Worm (Caenorhabditis elegans): ENCODE data around the gene Y54G2A.7.
A peak's percentile ranks its signal among the peaks of the same experiment; 100 is the strongest.

The Y54G2A.7 gene

DNA sequence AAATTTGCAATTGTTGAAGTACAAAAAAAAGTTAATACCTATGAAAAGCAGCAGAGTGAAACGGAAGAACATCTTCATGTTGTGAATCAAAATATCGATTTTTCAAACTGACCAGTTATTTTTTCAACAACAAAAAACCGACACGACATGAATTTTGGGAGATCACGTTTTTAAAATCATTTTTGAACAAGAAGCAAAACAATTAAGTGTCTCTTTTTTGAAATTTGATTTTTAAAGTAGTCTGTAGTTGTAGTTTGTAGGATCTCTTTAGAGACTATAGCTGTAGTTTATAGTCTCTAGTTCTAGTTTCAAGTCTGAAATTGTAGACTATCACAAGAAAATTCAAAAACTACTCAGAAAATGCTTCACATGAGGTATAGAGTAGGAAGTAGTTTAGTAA, 5.5 kb downstream of the Y54G2A.7 start, which contains the start of gene Y54G2A.15:
TSS of gene Y54G2A.15 (minus strand) at position 101 of the 400 bp plus-strand sequence.
- TF ChIP-seq ceh-16 (tag; optimal IDR thresholded peaks at IDR 0.05) (no peak), R02D3.7 (tag; optimal IDR thresholded peaks at IDR 0.05) (no peak), mdl-1 (tag; optimal IDR thresholded peaks at IDR 0.05) (no peak), ceh-28 (tag; optimal IDR thresholded peaks at IDR 0.05) (no peak), snpc-4 (tag; optimal IDR thresholded peaks at IDR 0.05) (no peak), ama-1 (optimal IDR thresholded peaks at IDR 0.05) (no peak), mml-1 (tag; optimal IDR thresholded peaks at IDR 0.05) (no peak), ceh-82 (tag; optimal IDR thresholded peaks at IDR 0.05) (no peak), elt-1 (tag; optimal IDR thresholded peaks at IDR 0.05) (no peak), lsy-12 (tag; optimal IDR thresholded peaks at IDR 0.05) (no peak), tbx-2 (tag; optimal IDR thresholded peaks at IDR 0.05) (no peak), nhr-25 (tag; optimal IDR thresholded peaks at IDR 0.05) (no peak), elt-3 (tag; optimal IDR thresholded peaks at IDR 0.05) (no peak), hmg-11 (tag; optimal IDR thresholded peaks at IDR 0.05) (no peak), daf-12 (tag; optimal IDR thresholded peaks at IDR 0.05) (no peak), skn-1 (tag; optimal IDR thresholded peaks at IDR 0.05) (no peak)

DNA sequence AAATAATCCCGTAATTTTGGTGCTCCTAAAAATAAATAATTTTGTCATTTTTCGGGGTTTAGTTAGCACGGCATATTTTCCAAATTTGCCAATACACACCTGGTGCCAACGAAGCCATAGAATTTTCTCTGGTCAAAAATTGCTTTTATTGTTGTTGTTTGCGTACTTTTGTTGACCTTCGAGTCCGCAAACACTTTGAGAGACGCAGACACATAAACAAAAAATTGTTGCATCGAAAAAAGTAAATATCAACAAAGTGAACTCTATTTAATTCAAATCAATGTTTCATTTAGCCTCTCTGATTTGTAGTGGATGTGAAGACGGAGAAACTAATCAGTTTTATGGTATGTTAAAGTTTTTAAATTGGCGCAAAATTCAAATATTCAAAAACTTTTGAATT, 7.9 kb downstream of the Y54G2A.7 start, which contains the start of gene Y54G2A.40:
TSS of gene Y54G2A.40 (plus strand) at position 213 of the 400 bp plus-strand sequence.
- TF ChIP-seq nhr-43 (tag; optimal IDR thresholded peaks at IDR 0.05; ENCODE audit: poor library complexity, severe bottlenecking) (no peak), ztf-11 (tag; optimal IDR thresholded peaks at IDR 0.05) (no peak), R02D3.7 (tag; optimal IDR thresholded peaks at IDR 0.05) (no peak), pha-4 (tag; optimal IDR thresholded peaks at IDR 0.05) (peak; percentile 98), ceh-82 (tag; optimal IDR thresholded peaks at IDR 0.05) (no peak), zag-1 (tag; optimal IDR thresholded peaks at IDR 0.05) (no peak), nhr-23 (tag; optimal IDR thresholded peaks at IDR 0.05) (no peak), nhr-67 (tag; optimal IDR thresholded peaks at IDR 0.05) (no peak), lin-15B (tag; optimal IDR thresholded peaks at IDR 0.05) (peak; percentile 36), elt-2 (tag; optimal IDR thresholded peaks at IDR 0.05) (peak; percentile 9)

DNA sequence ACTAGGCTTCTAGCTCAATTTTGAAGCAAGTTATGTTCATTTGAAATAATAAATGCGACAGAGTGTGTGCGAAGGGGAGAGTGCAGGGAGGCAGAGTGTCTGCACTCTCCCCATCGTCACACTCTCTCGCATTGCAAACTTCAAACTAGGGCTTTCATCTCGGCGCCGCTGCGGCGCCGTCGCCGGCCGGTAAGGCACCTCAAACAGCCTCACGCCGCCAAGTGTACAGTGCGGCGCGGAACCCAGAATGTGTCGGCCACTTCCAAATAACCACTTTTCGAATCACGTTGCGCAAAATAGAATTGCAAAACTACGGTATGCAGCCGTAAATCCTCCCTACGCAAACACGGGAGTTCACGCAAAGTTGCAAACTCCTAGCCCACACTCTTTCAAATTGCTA, 10.9 kb downstream of the Y54G2A.7 start:
- TF ChIP-seq elt-3 (tag; optimal IDR thresholded peaks at IDR 0.05) (no peak), aly-2 (tag; optimal IDR thresholded peaks at IDR 0.05) (no peak), nhr-12 (tag; optimal IDR thresholded peaks at IDR 0.05) (no peak), unc-39 (tag; optimal IDR thresholded peaks at IDR 0.05) (no peak), elt-2 (tag; optimal IDR thresholded peaks at IDR 0.05) (no peak), mdl-1 (tag; optimal IDR thresholded peaks at IDR 0.05) (no peak), nhr-76 (tag; optimal IDR thresholded peaks at IDR 0.05) (no peak), lin-15B (tag; optimal IDR thresholded peaks at IDR 0.05) (no peak), egl-5 (tag; optimal IDR thresholded peaks at IDR 0.05) (no peak), ZK546.5 (tag; optimal IDR thresholded peaks at IDR 0.05) (no peak), skn-1 (tag; optimal IDR thresholded peaks at IDR 0.05) (no peak), R02D3.7 (tag; optimal IDR thresholded peaks at IDR 0.05) (no peak), nhr-28 (tag; optimal IDR thresholded peaks at IDR 0.05) (no peak), nhr-77 (tag; optimal IDR thresholded peaks at IDR 0.05) (no peak), nhr-23 (tag; optimal IDR thresholded peaks at IDR 0.05) (no peak), sea-2 (GFP tag; optimal IDR thresholded peaks at IDR 0.05) (no peak), ztf-4 (tag; optimal IDR thresholded peaks at IDR 0.05) (no peak), elt-1 (tag; optimal IDR thresholded peaks at IDR 0.05) (no peak), ceh-28 (tag; optimal IDR thresholded peaks at IDR 0.05) (no peak)

DNA sequence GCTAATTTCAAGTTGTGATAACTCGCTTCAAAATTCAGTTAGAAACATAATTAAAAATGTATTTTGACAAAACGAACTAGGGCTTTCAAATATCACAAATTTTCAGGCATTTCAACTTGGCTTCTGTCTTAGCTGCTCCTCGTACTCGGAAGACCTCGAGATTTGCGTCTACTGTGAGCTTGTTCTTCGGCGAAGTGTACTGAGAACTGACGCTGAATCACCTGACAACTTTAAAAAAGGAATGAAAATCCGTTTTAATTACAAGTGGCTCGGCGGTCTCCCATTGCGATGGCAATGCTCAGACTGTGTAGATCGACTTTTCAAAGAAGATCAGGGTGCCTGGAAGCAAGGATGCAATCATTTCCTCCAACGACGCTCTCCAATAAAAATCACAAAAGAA, 12.2 kb downstream of the Y54G2A.7 start, which contains the start of gene clec-85:
TSS of gene clec-85 (plus strand) at position 301 of the 400 bp plus-strand sequence.
- no peak for TF ChIP-seq ztf-4 (tag; optimal IDR thresholded peaks at IDR 0.05)
- no peak for TF ChIP-seq pqm-1 (tag; optimal IDR thresholded peaks at IDR 0.05)
- no peak for TF ChIP-seq hmg-11 (tag; optimal IDR thresholded peaks at IDR 0.05)
- TF ChIP-seq ama-1 (optimal IDR thresholded peaks at IDR 0.05) = no peak
- no peak for TF ChIP-seq nhr-77 (tag; optimal IDR thresholded peaks at IDR 0.05)
- no peak for TF ChIP-seq nhr-11 (tag; optimal IDR thresholded peaks at IDR 0.05)
- no peak for TF ChIP-seq lin-15B (tag; optimal IDR thresholded peaks at IDR 0.05)
- TF ChIP-seq ZK546.5 (tag; optimal IDR thresholded peaks at IDR 0.05) = no peak
- no peak for TF ChIP-seq unc-62 (GFP tag; optimal IDR thresholded peaks at IDR 0.05)
- TF ChIP-seq sea-2 (GFP tag; optimal IDR thresholded peaks at IDR 0.05) = no peak
- TF ChIP-seq nhr-12 (tag; optimal IDR thresholded peaks at IDR 0.05) = no peak
- TF ChIP-seq R02D3.7 (tag; optimal IDR thresholded peaks at IDR 0.05) = no peak
- TF ChIP-seq mml-1 (tag; optimal IDR thresholded peaks at IDR 0.05) = no peak
- no peak for TF ChIP-seq jun-1 (tag; optimal IDR thresholded peaks at IDR 0.05)
- no peak for TF ChIP-seq ceh-28 (tag; optimal IDR thresholded peaks at IDR 0.05)
- TF ChIP-seq eor-1 (tag; optimal IDR thresholded peaks at IDR 0.05) = no peak
- no peak for TF ChIP-seq ceh-82 (tag; optimal IDR thresholded peaks at IDR 0.05)
- no peak for TF ChIP-seq nhr-43 (tag; optimal IDR thresholded peaks at IDR 0.05; ENCODE audit: poor library complexity, severe bottlenecking)
- no peak for TF ChIP-seq egl-27 (tag; optimal IDR thresholded peaks at IDR 0.05)

Measured in whole organism, L3 larva.